Worm (Caenorhabditis elegans): ENCODE results near the gene nhr-8.

DNA sequence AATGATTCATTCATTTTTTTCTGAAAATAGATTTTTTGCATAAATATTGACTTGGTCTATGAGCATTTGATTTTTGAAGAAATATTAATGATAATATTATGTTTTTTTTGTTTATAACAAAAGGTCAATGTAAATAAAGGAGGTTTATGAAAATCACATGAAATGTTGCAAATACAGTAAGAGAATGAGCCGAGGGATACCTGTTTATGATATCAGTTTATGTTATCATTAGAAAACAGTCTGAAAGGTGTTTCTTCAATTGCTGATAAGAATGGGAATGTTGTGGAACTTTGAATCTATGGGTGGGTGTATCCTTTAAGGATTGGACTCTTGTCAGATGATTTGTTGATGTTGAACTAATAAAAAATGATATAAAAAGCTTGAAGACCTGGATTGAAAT lies 23.4 kb downstream of the nhr-8 start:
- TF ChIP-seq pha-4 (tag; optimal IDR thresholded peaks at IDR 0.05), result no peak
- no peak for TF ChIP-seq unc-86 (tag; optimal IDR thresholded peaks at IDR 0.05)

All from whole organism, late embryonic.